Worm (Caenorhabditis elegans) whole organism, late embryonic: ENCODE data around the gene idpc-3.

Experiments used
- C08G9.2 ChIP-seq: sonication (generic microtip); optimal IDR thresholded peaks from 2 replicates; lab custom pipeline; 2016; ENCODE audit warnings: mild to moderate bottlenecking, missing genetic modification characterization, moderate library complexity, missing compliant biosample characterization
- C38D4.7 ChIP-seq: fragments of 200-800 bp; sonication (Bioruptor generic); optimal IDR thresholded peaks from 2 replicates; lab custom pipeline; 2018; ENCODE audit warnings: mild to moderate bottlenecking, missing genetic modification characterization, moderate library complexity, missing compliant biosample characterization
- F13H6.1 ChIP-seq: sonication (generic microtip); optimal IDR thresholded peaks from 2 replicates; lab custom pipeline; 2016; ENCODE audit warnings: missing genetic modification characterization, missing compliant biosample characterization
- K09A11.1 ChIP-seq: sonication (generic microtip); optimal IDR thresholded peaks from 2 replicates; lab custom pipeline; 2017; ENCODE audit warnings: antibody characterized with exemption, mild to moderate bottlenecking, missing genetic modification characterization, missing compliant biosample characterization; ENCODE audit not compliant: insufficient read depth
- T23F11.4 ChIP-seq: fragments of 200-800 bp; sonication (Bioruptor generic); optimal IDR thresholded peaks from 2 replicates; lab custom pipeline; 2018; ENCODE audit warnings: mild to moderate bottlenecking, missing genetic modification characterization, missing compliant biosample characterization
- ahr-1 ChIP-seq: sonication (generic microtip); optimal IDR thresholded peaks from 2 replicates; lab custom pipeline; 2016; ENCODE audit warnings: missing genetic modification characterization, missing compliant biosample characterization
- ceh-14 ChIP-seq: sonication (generic microtip); optimal IDR thresholded peaks from 2 replicates; lab custom pipeline; 2016; ENCODE audit warnings: missing genotype, missing genetic modification characterization, missing compliant biosample characterization
- ceh-19 ChIP-seq: fragments of 200-800 bp; sonication (Bioruptor generic); optimal IDR thresholded peaks from 2 replicates; lab custom pipeline; 2018; ENCODE audit warnings: mild to moderate bottlenecking, missing genetic modification characterization, missing compliant biosample characterization
- ceh-2 ChIP-seq: sonication (generic microtip); optimal IDR thresholded peaks from 2 replicates; lab custom pipeline; 2016; ENCODE audit warnings: missing genotype, missing genetic modification characterization, missing compliant biosample characterization
- ceh-31 ChIP-seq: sonication (generic microtip); optimal IDR thresholded peaks from 2 replicates; lab custom pipeline; 2016; ENCODE audit warnings: missing genetic modification characterization, missing compliant biosample characterization
- ceh-34 ChIP-seq: sonication (generic microtip); optimal IDR thresholded peaks from 2 replicates; lab custom pipeline; 2016; ENCODE audit warnings: mild to moderate bottlenecking, missing genetic modification characterization, missing compliant biosample characterization
- ceh-48 ChIP-seq: sonication (generic microtip); optimal IDR thresholded peaks from 2 replicates; lab custom pipeline; 2016; ENCODE audit warnings: missing genetic modification characterization, inconsistent platforms, missing compliant biosample characterization
- che-1 ChIP-seq: sonication (generic microtip); optimal IDR thresholded peaks from 2 replicates; lab custom pipeline; 2016; ENCODE audit warnings: mild to moderate bottlenecking, missing genetic modification characterization, missing compliant biosample characterization
- elt-2 ChIP-seq: sonication (generic microtip); optimal IDR thresholded peaks from 2 replicates; lab custom pipeline; 2016; ENCODE audit warnings: missing genetic modification reagents, missing genetic modification characterization, missing compliant biosample characterization
- fax-1 ChIP-seq: sonication (generic microtip); optimal IDR thresholded peaks from 2 replicates; lab custom pipeline; 2016; ENCODE audit warnings: missing genotype, missing genetic modification characterization, missing compliant biosample characterization
- fkh-6 ChIP-seq: sonication (generic microtip); optimal IDR thresholded peaks from 2 replicates; lab custom pipeline; 2016; ENCODE audit warnings: missing genetic modification characterization, missing compliant biosample characterization
- gmeb-2 ChIP-seq: sonication (generic microtip); optimal IDR thresholded peaks from 2 replicates; lab custom pipeline; 2016; ENCODE audit warnings: missing genetic modification characterization, inconsistent platforms, missing compliant biosample characterization
- hlh-30 ChIP-seq: sonication (generic microtip); optimal IDR thresholded peaks from 2 replicates; lab custom pipeline; 2017; ENCODE audit warnings: antibody characterized with exemption, missing genetic modification characterization, missing compliant biosample characterization; ENCODE audit not compliant: insufficient read depth
- hlh-6 ChIP-seq: sonication (generic microtip); optimal IDR thresholded peaks from 2 replicates; lab custom pipeline; 2016; ENCODE audit warnings: missing genotype, missing genetic modification characterization, missing compliant biosample characterization
- hlh-8 ChIP-seq: sonication (generic microtip); optimal IDR thresholded peaks from 2 replicates; lab custom pipeline; 2016; ENCODE audit warnings: missing genotype, missing genetic modification characterization, missing compliant biosample characterization
- lim-6 ChIP-seq: sonication (generic microtip); optimal IDR thresholded peaks from 2 replicates; lab custom pipeline; 2016; ENCODE audit warnings: missing genetic modification characterization, missing compliant biosample characterization
- lin-11 ChIP-seq: fragments of 200-800 bp; sonication (Bioruptor generic); optimal IDR thresholded peaks from 2 replicates; lab custom pipeline; 2018; ENCODE audit warnings: mild to moderate bottlenecking, missing genetic modification characterization, missing compliant biosample characterization
- madf-2 ChIP-seq: sonication (generic microtip); optimal IDR thresholded peaks from 2 replicates; lab custom pipeline; 2017; ENCODE audit warnings: missing genetic modification characterization, missing compliant biosample characterization
- nfya-1 ChIP-seq: sonication (generic microtip); optimal IDR thresholded peaks from 2 replicates; lab custom pipeline; 2017; ENCODE audit warnings: missing genetic modification characterization, mild to moderate bottlenecking, missing compliant biosample characterization, antibody characterized with exemption, moderate library complexity
- nhr-11 ChIP-seq: fragments of 150-350 bp; optimal IDR thresholded peaks from 2 replicates; lab custom pipeline; 2014; ENCODE audit warnings: missing biosample characterization, missing genetic modification characterization
- nhr-232 ChIP-seq: sonication (generic microtip); optimal IDR thresholded peaks from 2 replicates; lab custom pipeline; 2016; ENCODE audit warnings: missing genetic modification characterization, missing compliant biosample characterization
- odd-2 ChIP-seq: sonication (generic microtip); optimal IDR thresholded peaks from 2 replicates; lab custom pipeline; 2017; ENCODE audit warnings: antibody characterized with exemption, mild to moderate bottlenecking, missing genetic modification characterization, missing compliant biosample characterization
- pha-2 ChIP-seq: sonication (generic microtip); optimal IDR thresholded peaks from 2 replicates; lab custom pipeline; 2017; ENCODE audit warnings: mild to moderate bottlenecking, missing genetic modification characterization, missing compliant biosample characterization
- pha-4 ChIP-seq: fragments of 150-350 bp; optimal IDR thresholded peaks from 2 replicates; lab custom pipeline; 2018; ENCODE audit warnings: missing biosample characterization, missing genetic modification reagents, missing genetic modification characterization
- ref-2 ChIP-seq: sonication (generic microtip); optimal IDR thresholded peaks from 2 replicates; lab custom pipeline; 2016; ENCODE audit warnings: missing genetic modification characterization, missing compliant biosample characterization
- sdc-2 ChIP-seq: sonication (generic microtip); optimal IDR thresholded peaks from 2 replicates; lab custom pipeline; 2016; ENCODE audit warnings: missing genotype, missing genetic modification characterization, missing compliant biosample characterization
- sox-4 ChIP-seq: sonication (generic microtip); optimal IDR thresholded peaks from 2 replicates; lab custom pipeline; 2017; ENCODE audit warnings: mild to moderate bottlenecking, missing genetic modification characterization, inconsistent platforms, missing compliant biosample characterization
- syd-9 ChIP-seq: sonication (generic microtip); optimal IDR thresholded peaks from 2 replicates; lab custom pipeline; 2016; ENCODE audit warnings: mild to moderate bottlenecking, missing genetic modification characterization, moderate library complexity, missing compliant biosample characterization
- tbx-2 ChIP-seq: sonication (generic microtip); optimal IDR thresholded peaks from 2 replicates; lab custom pipeline; 2016; ENCODE audit warnings: missing genetic modification characterization, missing compliant biosample characterization
- ttx-3 ChIP-seq: sonication (generic microtip); optimal IDR thresholded peaks from 2 replicates; lab custom pipeline; 2016; ENCODE audit warnings: missing genetic modification reagents, missing genetic modification characterization, missing compliant biosample characterization
- unc-86 ChIP-seq: sonication (generic microtip); optimal IDR thresholded peaks from 2 replicates; lab custom pipeline; 2016; ENCODE audit warnings: missing genetic modification characterization, missing compliant biosample characterization
- zip-5 ChIP-seq: sonication (generic microtip); optimal IDR thresholded peaks from 2 replicates; lab custom pipeline; 2016; ENCODE audit warnings: missing genetic modification characterization, missing compliant biosample characterization

The idpc-3 gene

DNA sequence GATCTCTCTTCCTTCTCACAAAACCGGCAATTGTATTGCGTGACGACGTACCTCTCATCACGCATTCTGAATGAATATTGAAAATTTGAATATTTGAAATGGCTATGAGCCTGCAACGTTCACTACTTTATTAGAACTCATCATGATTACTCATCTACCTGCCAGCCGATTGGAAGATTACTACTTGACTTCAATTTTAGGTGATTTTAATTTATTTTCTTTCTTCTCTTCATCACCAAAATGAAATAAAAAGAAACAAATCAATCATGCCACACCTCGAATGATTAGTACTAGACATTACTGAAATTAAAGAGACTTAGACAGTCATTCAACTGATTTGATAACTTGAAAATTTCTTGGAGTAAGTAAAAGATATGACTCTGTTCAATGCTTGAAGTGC is 44.8 kb downstream of the idpc-3 start:
- no peak for TF ChIP-seq madf-2
- TF ChIP-seq nhr-11: no peak
- no peak for TF ChIP-seq ceh-48 (tag; lab: Kevin White, UChicago)

DNA sequence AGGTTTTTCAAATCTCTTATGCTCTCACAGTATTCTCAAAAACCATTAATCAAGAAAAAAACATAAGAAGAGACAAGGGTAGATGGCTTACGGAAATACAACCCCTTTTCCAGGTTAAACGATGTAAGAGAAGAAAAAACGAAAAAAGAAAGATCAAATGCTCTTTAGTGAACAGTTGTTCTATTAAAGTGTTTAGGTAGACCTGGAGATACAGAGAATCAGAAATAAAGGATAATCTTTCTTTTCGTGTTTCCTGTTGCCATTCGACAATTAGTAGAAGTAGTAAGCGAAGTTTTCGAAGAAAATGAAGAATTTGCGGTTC is 45.7 kb downstream of the idpc-3 start, which contains the start of gene K09G1.1:
Gene K09G1.1, plus strand, starts transcription at position 223 of the 322 bp plus-strand sequence.
- TF ChIP-seq ceh-19 (GFP tag; lab: Kevin White, UChicago) (no peak), C08G9.2 (tag; lab: Kevin White, UChicago) (no peak), zip-5 (tag; lab: Kevin White, UChicago) (no peak), syd-9 (tag; lab: Kevin White, UChicago) (no peak), pha-4 (tag; lab: Kevin White, UChicago) (no peak), lim-6 (tag; lab: Kevin White, UChicago) (no peak)

DNA sequence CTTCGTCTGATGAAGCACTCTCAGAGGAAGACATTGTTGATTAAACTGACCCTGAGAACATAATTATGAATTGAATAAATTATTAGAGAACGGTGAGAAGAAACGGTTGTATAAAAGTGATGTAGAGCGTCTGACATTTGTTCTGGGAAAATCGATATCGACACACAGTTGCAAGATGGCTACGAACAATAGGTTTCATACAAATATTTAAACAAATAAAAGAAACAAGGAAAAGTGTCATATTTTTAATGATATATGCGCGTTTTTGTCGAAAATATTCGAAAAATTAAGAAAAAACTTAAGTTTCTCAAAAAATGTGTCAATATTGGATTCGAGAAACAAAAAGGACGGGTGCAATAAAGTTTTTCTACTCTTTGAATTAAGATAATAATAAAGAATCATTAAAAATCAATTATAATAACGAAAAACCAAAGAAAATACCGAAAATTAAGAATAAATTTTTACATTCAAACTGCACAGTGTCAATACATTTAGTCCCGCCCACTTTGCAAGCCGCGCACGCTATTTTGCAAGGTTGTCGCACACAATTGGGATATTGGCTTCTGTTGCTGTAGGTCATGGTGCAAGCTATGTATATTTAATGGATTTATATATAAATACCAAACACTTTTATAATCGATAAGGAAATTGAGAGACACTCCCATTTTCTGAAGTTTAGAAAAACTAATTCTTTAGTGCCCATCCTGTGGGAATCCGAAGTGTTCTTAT is 46.3 kb downstream of the idpc-3 start, which contains the start of gene rtfo-1:
Gene rtfo-1, minus strand, starts transcription at position 51 of the 729 bp plus-strand sequence.
- TF ChIP-seq C08G9.2 (tag; lab: Kevin White, UChicago): no peak
- peak; percentile 42 for TF ChIP-seq T23F11.4
- TF ChIP-seq ceh-19 (GFP tag; lab: Kevin White, UChicago): peak; percentile 55
- TF ChIP-seq che-1: peak; percentile 44
- peak; percentile 14 for TF ChIP-seq syd-9 (tag; lab: Kevin White, UChicago)
- TF ChIP-seq K09A11.1 (tag; lab: Kevin White, UChicago): peak; percentile 75
- TF ChIP-seq sdc-2 (tag; lab: Kevin White, UChicago): no peak
- peak; percentile 12 for TF ChIP-seq gmeb-2 (tag; lab: Kevin White, UChicago)
- TF ChIP-seq zip-5 (tag; lab: Kevin White, UChicago): peak; percentile 53
- TF ChIP-seq ref-2 (tag; lab: Kevin White, UChicago): peak; percentile 11
- peak; percentile 60 for TF ChIP-seq sox-4 (tag; lab: Kevin White, UChicago)
- TF ChIP-seq hlh-30 (tag; lab: Kevin White, UChicago): no peak
- peak; percentile 38 for TF ChIP-seq fax-1 (tag; lab: Kevin White, UChicago)
- TF ChIP-seq fkh-6 (tag; lab: Kevin White, UChicago): peak; percentile 13
- TF ChIP-seq elt-2 (tag; lab: Kevin White, UChicago): peak; percentile 79
- TF ChIP-seq ceh-34 (tag; lab: Kevin White, UChicago): peak; percentile 24
- TF ChIP-seq nfya-1 (tag; lab: Kevin White, UChicago): peak; percentile 72
- TF ChIP-seq ahr-1 (tag; lab: Kevin White, UChicago): peak; percentile 28
- TF ChIP-seq unc-86: no peak
- peak; percentile 43 for TF ChIP-seq C38D4.7 (GFP tag; lab: Kevin White, UChicago)
- TF ChIP-seq odd-2: peak; percentile 61
- TF ChIP-seq hlh-6 (tag; lab: Kevin White, UChicago): no peak
- peak; percentile 57 for TF ChIP-seq ceh-2 (tag; lab: Kevin White, UChicago)
- peak; percentile 59 for TF ChIP-seq ceh-14
- TF ChIP-seq hlh-8 (tag; lab: Kevin White, UChicago): peak; percentile 2
- TF ChIP-seq nhr-232 (tag; lab: Kevin White, UChicago): no peak
- TF ChIP-seq tbx-2 (tag; lab: Kevin White, UChicago): peak; percentile 46
- TF ChIP-seq ceh-48 (tag; lab: Kevin White, UChicago): peak; percentile 27
- peak; percentile 51 for TF ChIP-seq ceh-31 (tag; lab: Kevin White, UChicago)
- TF ChIP-seq F13H6.1 (tag; lab: Kevin White, UChicago): no peak
- peak; percentile 46 for TF ChIP-seq ttx-3 (tag; lab: Kevin White, UChicago)
- TF ChIP-seq madf-2: peak; percentile 30
- peak; percentile 32 for TF ChIP-seq lin-11 (tag; lab: Kevin White, UChicago)
- TF ChIP-seq pha-2: peak; percentile 61
